Worm (Caenorhabditis elegans) whole organism, early embryonic: ENCODE results near the gene vha-19.

Source experiments
- B0310.2 ChIP-seq: sonication (generic microtip); optimal IDR thresholded peaks from 2 replicates; lab custom pipeline; 2016; ENCODE audit warnings: mild to moderate bottlenecking, missing genetic modification characterization, missing compliant biosample characterization
- F13C5.2 ChIP-seq: sonication (generic microtip); optimal IDR thresholded peaks from 2 replicates; lab custom pipeline; 2017; ENCODE audit warnings: mild to moderate bottlenecking, missing genetic modification characterization, inconsistent platforms, missing compliant biosample characterization
- aly-1 ChIP-seq: sonication (generic microtip); optimal IDR thresholded peaks from 2 replicates; lab custom pipeline; 2016; ENCODE audit warnings: missing genetic modification characterization, missing compliant biosample characterization
- ama-1 ChIP-seq: fragments of 150-350 bp; optimal IDR thresholded peaks from 2 replicates; lab custom pipeline; 2014
- ceh-13 ChIP-seq: fragments of 200-800 bp; sonication (Bioruptor generic); optimal IDR thresholded peaks from 2 replicates; lab custom pipeline; 2018; ENCODE audit warnings: mild to moderate bottlenecking, missing genetic modification characterization, missing compliant biosample characterization
- ceh-36 ChIP-seq: sonication (generic microtip); optimal IDR thresholded peaks from 2 replicates; lab custom pipeline; 2016; ENCODE audit warnings: missing genetic modification characterization, inconsistent platforms, missing compliant biosample characterization
- ets-7 ChIP-seq: sonication (generic microtip); optimal IDR thresholded peaks from 2 replicates; lab custom pipeline; 2016; ENCODE audit warnings: missing genotype, missing genetic modification characterization, missing compliant biosample characterization
- flt-1 ChIP-seq: fragments of 200-800 bp; sonication (Bioruptor generic); IDR thresholded peaks from 2 replicates; pipeline ENCODE4 v1.3.6; 2022; ENCODE audit warnings: missing genetic modification characterization, missing compliant biosample characterization
- hmbx-1 ChIP-seq: sonication (generic microtip); optimal IDR thresholded peaks from 2 replicates; lab custom pipeline; 2016; ENCODE audit warnings: mild to moderate bottlenecking, missing genetic modification characterization, missing compliant biosample characterization
- hmg-4 ChIP-seq: fragments of 200-800 bp; sonication (Bioruptor generic); optimal IDR thresholded peaks from 2 replicates; lab custom pipeline; 2018; ENCODE audit warnings: mild to moderate bottlenecking, missing genetic modification characterization, missing compliant biosample characterization
- hnd-1 ChIP-seq: sonication (generic microtip); optimal IDR thresholded peaks from 2 replicates; lab custom pipeline; 2016; ENCODE audit warnings: missing genetic modification characterization, missing compliant biosample characterization
- scrt-1 ChIP-seq: fragments of 200-800 bp; sonication (Bioruptor generic); IDR thresholded peaks from 2 replicates; pipeline ENCODE4 v1.3.6; 2022; ENCODE audit warnings: missing genetic modification characterization, missing compliant biosample characterization
- sea-1 ChIP-seq: fragments of 200-800 bp; sonication (Bioruptor generic); conservative IDR thresholded peaks from 2 replicates; pipeline ENCODE4 v1.3.6; 2022; ENCODE audit warnings: missing genetic modification characterization, missing compliant biosample characterization
- tbx-37 ChIP-seq: fragments of 200-800 bp; sonication (Bioruptor generic); conservative IDR thresholded peaks from 2 replicates; pipeline ENCODE4 v1.3.6; 2022; ENCODE audit warnings: missing genetic modification reagents, missing genetic modification characterization, missing compliant biosample characterization
- tra-4 ChIP-seq: sonication (generic microtip); optimal IDR thresholded peaks from 2 replicates; lab custom pipeline; 2017; ENCODE audit warnings: missing genetic modification characterization, missing compliant biosample characterization

vha-19 gene

ce11 chrIV:3418741-3419140 lies 49.7 kb downstream of the vha-19 start:
- TF ChIP-seq hnd-1 (tag; lab: Kevin White, UChicago) (no peak), scrt-1 (GFP tag; lab: Robert Waterston, UW) (no peak), ets-7 (no peak), hmg-4 (no peak)

ce11 chrIV:3422516-3422915 lies 53.5 kb downstream of the vha-19 start, which contains the start of gene C04C3.6:
TSS of gene C04C3.6 (minus strand) at chrIV:3422616.
- TF ChIP-seq ceh-36 (tag; lab: Kevin White, UChicago) (no peak), scrt-1 (GFP tag; lab: Robert Waterston, UW) (no peak), ets-7 (no peak), hnd-1 (tag; lab: Kevin White, UChicago) (no peak), sea-1 (GFP tag; lab: Robert Waterston, UW) (no peak), ama-1 (lab: Kevin White, UChicago) (no peak), F13C5.2 (tag; lab: Kevin White, UChicago) (no peak), tra-4 (no peak), tbx-37 (GFP tag; lab: Robert Waterston, UW) (no peak), aly-1 (tag; lab: Kevin White, UChicago) (no peak), hmbx-1 (tag; lab: Kevin White, UChicago) (no peak), ceh-13 (no peak), hmg-4 (no peak), flt-1 (no peak), B0310.2 (tag; lab: Kevin White, UChicago) (no peak)
